Worm (Caenorhabditis elegans): ENCODE measurements around the gene Y57E12AL.6.
"Not testable (repeated sequence)": the region's sequence is repeated elsewhere in the genome, so short reads cannot be mapped to it uniquely, and the experiment has no call there.

Gene Y57E12AL.6

ce11 chrV:7057795-7058194 is 2.5 kb downstream of the Y57E12AL.6 start, which contains the start of gene Y57E12AL.2:
Gene Y57E12AL.2, plus strand, starts transcription at chrV:7058095.
- not testable (repeated sequence) for TF ChIP-seq F13C5.2, hnd-1, ets-7 (tag; optimal IDR thresholded peaks at IDR 0.05)

- TF ChIP-seq scrt-1 (GFP tag; IDR thresholded peaks at IDR 0.05) (no peak), ets-7 (tag; optimal IDR thresholded peaks at IDR 0.05) (no peak), B0310.2 (tag; optimal IDR thresholded peaks at IDR 0.05) (no peak), aly-1 (tag; optimal IDR thresholded peaks at IDR 0.05) (no peak), hnd-1 (tag; optimal IDR thresholded peaks at IDR 0.05) (no peak), tbx-11 (GFP tag; IDR thresholded peaks at IDR 0.05) (no peak), ceh-36 (tag; optimal IDR thresholded peaks at IDR 0.05) (no peak), ama-1 (optimal IDR thresholded peaks at IDR 0.05) (no peak)
These were observed 5.7 kb downstream of the Y57E12AL.6 start, which contains the start of gene spig-8 for ce11 chrV:7054598-7054997. Gene spig-8, plus strand, starts transcription at chrV:7054898.

- TF ChIP-seq B0310.2 (tag; optimal IDR thresholded peaks at IDR 0.05) (no peak), tbx-11 (GFP tag; IDR thresholded peaks at IDR 0.05) (no peak)
These were observed 7.2 kb downstream of the Y57E12AL.6 start, which contains the start of gene txt-17 for ce11 chrV:7053100-7053499. Gene txt-17, minus strand, starts transcription at chrV:7053200.

ce11 chrV:7051133-7051765 is 9.0 kb downstream of the Y57E12AL.6 start, which contains the start of the genes tofu-2 and spig-1:
Gene tofu-2, minus strand, starts transcription at chrV:7051248.
Gene spig-1, plus strand, starts transcription at chrV:7051715.
- TF ChIP-seq flt-1 (GFP tag; IDR thresholded peaks at IDR 0.05) (no peak), B0310.2 (tag; optimal IDR thresholded peaks at IDR 0.05) (no peak), hmbx-1 (tag; optimal IDR thresholded peaks at IDR 0.05) (no peak), sea-1 (GFP tag; conservative IDR thresholded peaks at IDR 0.05) (no peak), aly-1 (tag; optimal IDR thresholded peaks at IDR 0.05) (no peak), F13C5.2 (tag; optimal IDR thresholded peaks at IDR 0.05) (no peak), ceh-13 (GFP tag; optimal IDR thresholded peaks at IDR 0.05) (no peak), hnd-1 (tag; optimal IDR thresholded peaks at IDR 0.05) (no peak), tra-4 (tag; optimal IDR thresholded peaks at IDR 0.05) (no peak), hmg-4 (GFP tag; optimal IDR thresholded peaks at IDR 0.05) (no peak), ceh-36 (tag; optimal IDR thresholded peaks at IDR 0.05) (no peak)

DNA sequence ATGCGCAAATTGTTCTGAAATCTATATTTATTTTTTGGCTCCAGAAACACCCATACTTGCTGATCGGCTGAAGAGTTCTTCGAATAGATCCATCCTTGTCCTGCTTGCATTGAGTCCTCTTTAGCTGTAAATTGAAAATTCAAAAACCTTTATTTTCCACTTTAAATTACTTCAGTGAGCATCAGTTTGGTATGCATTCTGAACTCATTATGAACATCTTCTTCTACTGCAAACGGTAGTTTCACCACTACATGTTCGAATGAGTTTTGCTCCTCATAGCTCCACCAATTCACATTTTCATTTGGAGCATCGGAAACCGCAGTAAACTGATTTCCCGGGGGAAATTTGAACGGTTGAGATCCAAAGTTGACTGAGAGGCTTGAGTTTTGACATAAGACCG is 10.1 kb downstream of the Y57E12AL.6 start:
- TF ChIP-seq hmg-4 (GFP tag; optimal IDR thresholded peaks at IDR 0.05) (no peak), sea-1 (GFP tag; conservative IDR thresholded peaks at IDR 0.05) (no peak), hnd-1 (tag; optimal IDR thresholded peaks at IDR 0.05) (no peak), ceh-36 (tag; optimal IDR thresholded peaks at IDR 0.05) (no peak), ets-7 (tag; optimal IDR thresholded peaks at IDR 0.05) (no peak)

ce11 chrV:7047512-7047911 is 12.8 kb downstream of the Y57E12AL.6 start, which contains the start of gene F20A1.8:
Gene F20A1.8, minus strand, starts transcription at chrV:7047612.
- TF ChIP-seq tra-4 (tag; optimal IDR thresholded peaks at IDR 0.05) = no peak
- TF ChIP-seq scrt-1 (GFP tag; IDR thresholded peaks at IDR 0.05) = no peak
- no peak for TF ChIP-seq ceh-13 (GFP tag; optimal IDR thresholded peaks at IDR 0.05)
- no peak for TF ChIP-seq hmg-4 (GFP tag; optimal IDR thresholded peaks at IDR 0.05)
- TF ChIP-seq pes-1 (GFP tag; IDR thresholded peaks at IDR 0.05) = no peak
- no peak for TF ChIP-seq hnd-1 (tag; optimal IDR thresholded peaks at IDR 0.05)
- no peak for TF ChIP-seq sea-1 (GFP tag; conservative IDR thresholded peaks at IDR 0.05)
- TF ChIP-seq ets-7 (tag; optimal IDR thresholded peaks at IDR 0.05) = no peak
- TF ChIP-seq F13C5.2 (tag; optimal IDR thresholded peaks at IDR 0.05) = no peak

- TF ChIP-seq ama-1 (optimal IDR thresholded peaks at IDR 0.05) (no peak), tbx-11 (GFP tag; IDR thresholded peaks at IDR 0.05) (no peak), B0310.2 (tag; optimal IDR thresholded peaks at IDR 0.05) (no peak), aly-1 (tag; optimal IDR thresholded peaks at IDR 0.05) (no peak), tra-4 (tag; optimal IDR thresholded peaks at IDR 0.05) (no peak), hmg-4 (GFP tag; optimal IDR thresholded peaks at IDR 0.05) (no peak), hnd-1 (tag; optimal IDR thresholded peaks at IDR 0.05) (no peak), flt-1 (GFP tag; IDR thresholded peaks at IDR 0.05) (no peak), sea-1 (GFP tag; conservative IDR thresholded peaks at IDR 0.05) (no peak), pes-1 (GFP tag; IDR thresholded peaks at IDR 0.05) (no peak), tbx-37 (GFP tag; conservative IDR thresholded peaks at IDR 0.05) (no peak), scrt-1 (GFP tag; IDR thresholded peaks at IDR 0.05) (no peak), ceh-13 (GFP tag; optimal IDR thresholded peaks at IDR 0.05) (no peak), ceh-36 (tag; optimal IDR thresholded peaks at IDR 0.05) (no peak), hmbx-1 (tag; optimal IDR thresholded peaks at IDR 0.05) (no peak), ets-7 (tag; optimal IDR thresholded peaks at IDR 0.05) (no peak), F13C5.2 (tag; optimal IDR thresholded peaks at IDR 0.05) (no peak)
These were observed 14.3 kb downstream of the Y57E12AL.6 start, which contains the start of gene F20A1.2 for ce11 chrV:7046005-7046404. Gene F20A1.2, plus strand, starts transcription at chrV:7046305.

ce11 chrV:7036475-7036874 is 23.8 kb downstream of the Y57E12AL.6 start, which contains the start of gene twk-11:
Gene twk-11, minus strand, starts transcription at chrV:7036575.
- no peak for TF ChIP-seq tra-4 (tag; optimal IDR thresholded peaks at IDR 0.05)
- TF ChIP-seq ama-1 (optimal IDR thresholded peaks at IDR 0.05) = no peak
- no peak for TF ChIP-seq hmg-4 (GFP tag; optimal IDR thresholded peaks at IDR 0.05)
- no peak for TF ChIP-seq hmbx-1 (tag; optimal IDR thresholded peaks at IDR 0.05)
- no peak for TF ChIP-seq hnd-1 (tag; optimal IDR thresholded peaks at IDR 0.05)
- no peak for TF ChIP-seq ets-7 (tag; optimal IDR thresholded peaks at IDR 0.05)
- TF ChIP-seq flt-1 (GFP tag; IDR thresholded peaks at IDR 0.05) = no peak
- TF ChIP-seq tbx-37 (GFP tag; conservative IDR thresholded peaks at IDR 0.05) = no peak
- TF ChIP-seq aly-1 (tag; optimal IDR thresholded peaks at IDR 0.05) = no peak
- TF ChIP-seq tbx-11 (GFP tag; IDR thresholded peaks at IDR 0.05) = no peak
